Fruit fly (Drosophila melanogaster) whole organism, adult: Measurements from ENCODE around the gene Bug22.
A peak's percentile ranks its signal among the peaks of the same experiment; 100 is the strongest.

ENCODE experiments used
- CG11617 ChIP-seq: fragments of 200-800 bp; sonication (Bioruptor generic); optimal IDR thresholded peaks from 2 replicates; lab custom pipeline; 2017; ENCODE audit warnings: mild to moderate bottlenecking, missing biosample characterization, missing genetic modification reagents, missing genetic modification characterization
- CG12768 ChIP-seq: fragments of 200-800 bp; sonication (Bioruptor generic); optimal IDR thresholded peaks from 2 replicates; lab custom pipeline; 2017; ENCODE audit warnings: missing biosample characterization, missing genetic modification characterization, mild to moderate bottlenecking, moderate library complexity, missing genetic modification reagents
- CG14711 ChIP-seq: fragments of 200-800 bp; sonication (Bioruptor generic); optimal IDR thresholded peaks from 2 replicates; lab custom pipeline; 2018; ENCODE audit warnings: missing biosample characterization, mild to moderate bottlenecking, missing genetic modification characterization, moderate library complexity
- CG1620 ChIP-seq: fragments of 200-800 bp; sonication (Bioruptor generic); optimal IDR thresholded peaks from 2 replicates; lab custom pipeline; 2016; ENCODE audit warnings: missing biosample characterization, missing genetic modification characterization
- CG33017 ChIP-seq: fragments of 200-800 bp; sonication (Bioruptor generic); optimal IDR thresholded peaks from 2 replicates; lab custom pipeline; 2018; ENCODE audit warnings: missing biosample characterization, mild to moderate bottlenecking, missing genetic modification characterization, moderate library complexity
- CG5204 ChIP-seq: fragments of 200-800 bp; sonication (Bioruptor generic); optimal IDR thresholded peaks from 2 replicates; lab custom pipeline; 2016; ENCODE audit warnings: missing biosample characterization, missing genetic modification characterization
- CG7045 ChIP-seq: fragments of 200-800 bp; sonication (Bioruptor generic); optimal IDR thresholded peaks from 2 replicates; lab custom pipeline; 2017; ENCODE audit warnings: missing biosample characterization, mild to moderate bottlenecking, missing genetic modification characterization
- CG7101 ChIP-seq: fragments of 200-800 bp; sonication (Bioruptor generic); optimal IDR thresholded peaks from 2 replicates; lab custom pipeline; 2018; ENCODE audit warnings: missing biosample characterization, mild to moderate bottlenecking, missing genetic modification characterization, moderate library complexity
- Clk ChIP-seq: fragments of 200-800 bp; sonication (Bioruptor generic); optimal IDR thresholded peaks from 2 replicates; lab custom pipeline; 2017; ENCODE audit warnings: missing biosample characterization, missing genetic modification characterization
- Crg-1 ChIP-seq: fragments of 200-800 bp; sonication (Bioruptor generic); optimal IDR thresholded peaks from 2 replicates; lab custom pipeline; 2016; ENCODE audit warnings: missing biosample characterization, missing genetic modification characterization
- Hr96 ChIP-seq: fragments of 200-800 bp; sonication (Bioruptor generic); optimal IDR thresholded peaks from 2 replicates; lab custom pipeline; 2016; ENCODE audit warnings: missing biosample characterization, missing genetic modification characterization
- Mnt ChIP-seq: fragments of 200-800 bp; sonication (Bioruptor generic); optimal IDR thresholded peaks from 2 replicates; lab custom pipeline; 2016; ENCODE audit warnings: missing biosample characterization, mild to moderate bottlenecking, missing genetic modification characterization
- bab1 ChIP-seq: fragments of 200-800 bp; sonication (Bioruptor generic); optimal IDR thresholded peaks from 3 replicates; lab custom pipeline; 2019; ENCODE audit warnings: missing biosample characterization, mild to moderate bottlenecking, missing genetic modification characterization, moderate library complexity
- cic ChIP-seq: fragments of 200-800 bp; sonication (Bioruptor generic); optimal IDR thresholded peaks from 2 replicates; lab custom pipeline; 2017; ENCODE audit warnings: missing biosample characterization, mild to moderate bottlenecking, missing genetic modification characterization, moderate library complexity
- cnc ChIP-seq, 2 experiments: fragments of >200 bp; optimal IDR thresholded peaks; 2 replicates each; lab custom pipeline; 2017
- kay ChIP-seq: fragments of 200-800 bp; sonication (Bioruptor generic); peaks from one replicate; lab custom pipeline; 2016; ENCODE audit warnings: missing biosample characterization, missing genetic modification characterization, borderline replicate concordance
- ovo ChIP-seq: fragments of 200-800 bp; sonication (Bioruptor generic); optimal IDR thresholded peaks from 2 replicates; lab custom pipeline; 2016; ENCODE audit warnings: missing biosample characterization, missing genetic modification characterization
- pad ChIP-seq: fragments of 200-800 bp; sonication (Bioruptor generic); optimal IDR thresholded peaks from 3 replicates; lab custom pipeline; 2017; ENCODE audit warnings: missing biosample characterization, missing genetic modification characterization, mild to moderate bottlenecking, moderate library complexity, missing genetic modification reagents
- tj ChIP-seq: fragments of 200-800 bp; sonication (Bioruptor generic); optimal IDR thresholded peaks from 3 replicates; lab custom pipeline; 2017; ENCODE audit warnings: missing biosample characterization, mild to moderate bottlenecking, missing genetic modification characterization, moderate library complexity
- toe ChIP-seq: fragments of 200-800 bp; sonication (Bioruptor generic); optimal IDR thresholded peaks from 2 replicates; lab custom pipeline; 2016; ENCODE audit warnings: missing biosample characterization, missing genetic modification characterization

The Bug22 gene

DNA sequence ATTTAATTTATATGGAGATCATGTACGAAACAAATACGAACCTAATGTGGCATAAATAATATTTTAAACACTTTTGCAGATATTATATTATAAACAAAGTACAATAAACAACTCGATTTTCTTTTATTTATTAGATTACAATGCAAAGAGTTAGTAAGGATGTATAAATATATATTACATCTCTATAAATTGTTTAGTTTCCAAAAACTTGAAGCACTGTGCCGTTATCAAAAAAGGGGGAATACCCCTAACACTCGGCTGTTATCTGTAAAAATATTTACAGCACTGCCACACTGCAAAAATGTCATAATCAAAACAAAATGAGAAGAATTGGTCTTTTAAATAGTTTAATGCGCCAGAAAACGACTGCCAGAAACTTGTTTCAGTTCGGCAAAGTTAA lies 2.2 kb downstream of the Bug22 start, which contains the start of gene CG5188:
Gene CG5188 (plus strand): TSS at position 302 of the 400 bp plus-strand sequence.
- TF ChIP-seq CG5204 (GFP tag; lab: Kevin White, UChicago), result no peak
- peak; percentile 10 for TF ChIP-seq CG7045 (GFP tag; lab: Kevin White, UChicago)
- TF ChIP-seq bab1 (GFP tag; lab: Kevin White, UChicago), result peak; percentile 51
- no peak for TF ChIP-seq Hr96 (GFP tag; lab: Kevin White, UChicago)
- TF ChIP-seq pad (GFP tag; lab: Kevin White, UChicago), result no peak
- peak; percentile 30 for TF ChIP-seq Mnt (GFP tag; lab: Kevin White, UChicago)
- TF ChIP-seq ovo (GFP tag; lab: Kevin White, UChicago), result peak; percentile 10
- TF ChIP-seq CG33017 (tag; lab: Kevin White, UChicago), result peak; percentile 66
- peak; percentile 2 for TF ChIP-seq cic (GFP tag; lab: Kevin White, UChicago)
- peak; percentile 59 for TF ChIP-seq CG14711 (tag; lab: Kevin White, UChicago)
- TF ChIP-seq CG7101 (tag; lab: Kevin White, UChicago), result peak; percentile 55
- peak; percentile 1 for TF ChIP-seq tj (GFP tag; lab: Kevin White, UChicago)
- TF ChIP-seq CG11617 (GFP tag; lab: Kevin White, UChicago), result peak; percentile 55

DNA sequence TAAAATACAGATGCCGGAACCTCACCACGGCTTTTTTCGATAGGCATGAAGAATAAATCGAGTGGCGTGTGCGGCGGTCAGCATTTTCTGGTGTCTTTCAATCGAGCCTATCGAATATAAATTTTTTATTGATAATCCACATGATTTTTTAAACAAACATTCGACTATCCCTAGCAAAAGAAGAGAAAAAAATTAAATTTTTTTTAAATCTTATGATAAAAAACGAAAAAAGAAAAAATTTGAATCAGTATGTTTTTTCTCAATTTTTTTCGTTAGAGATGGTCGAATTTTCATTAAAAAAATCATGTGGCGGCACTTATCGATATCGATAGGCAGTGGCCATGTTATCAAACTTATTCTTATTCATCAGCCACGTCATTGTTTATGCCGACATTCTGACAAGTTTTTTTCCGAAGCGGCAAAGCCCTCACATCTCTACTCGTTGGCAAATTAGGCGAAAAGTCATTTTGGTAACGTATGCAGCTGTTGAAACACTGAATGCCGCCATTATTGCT lies 4.1 kb downstream of the Bug22 start, which contains the start of the genes SmB and KdelR:
Gene SmB (minus strand): TSS at position 94 of the 515 bp plus-strand sequence.
Gene KdelR (plus strand): TSS at position 354 of the 515 bp plus-strand sequence.
- TF ChIP-seq toe (GFP tag; lab: Kevin White, UChicago) (no peak), Crg-1 (GFP tag; lab: Kevin White, UChicago) (peak; percentile 54), CG14711 (tag; lab: Kevin White, UChicago) (peak; percentile 65), tj (GFP tag; lab: Kevin White, UChicago) (peak; percentile 97), cic (GFP tag; lab: Kevin White, UChicago) (peak; percentile 26), CG7101 (tag; lab: Kevin White, UChicago) (peak; percentile 63), ovo (GFP tag; lab: Kevin White, UChicago) (no peak), CG7045 (GFP tag; lab: Kevin White, UChicago) (no peak), cnc (optimal IDR thresholded peaks at IDR 0.05; lab: Kevin White, UChicago) (peak in 1 of 2 experiments; percentile 2), Clk (GFP tag; lab: Kevin White, UChicago) (no peak), kay (no peak), CG12768 (GFP tag; lab: Kevin White, UChicago) (no peak), Mnt (GFP tag; lab: Kevin White, UChicago) (peak; percentile 89), CG11617 (GFP tag; lab: Kevin White, UChicago) (peak; percentile 65), bab1 (GFP tag; lab: Kevin White, UChicago) (peak; percentile 34), CG5204 (GFP tag; lab: Kevin White, UChicago) (no peak)

dm6 chr2L:10425599-10425998 lies 5.1 kb downstream of the Bug22 start:
- TF ChIP-seq CG12768 (GFP tag; lab: Kevin White, UChicago), result no peak

DNA sequence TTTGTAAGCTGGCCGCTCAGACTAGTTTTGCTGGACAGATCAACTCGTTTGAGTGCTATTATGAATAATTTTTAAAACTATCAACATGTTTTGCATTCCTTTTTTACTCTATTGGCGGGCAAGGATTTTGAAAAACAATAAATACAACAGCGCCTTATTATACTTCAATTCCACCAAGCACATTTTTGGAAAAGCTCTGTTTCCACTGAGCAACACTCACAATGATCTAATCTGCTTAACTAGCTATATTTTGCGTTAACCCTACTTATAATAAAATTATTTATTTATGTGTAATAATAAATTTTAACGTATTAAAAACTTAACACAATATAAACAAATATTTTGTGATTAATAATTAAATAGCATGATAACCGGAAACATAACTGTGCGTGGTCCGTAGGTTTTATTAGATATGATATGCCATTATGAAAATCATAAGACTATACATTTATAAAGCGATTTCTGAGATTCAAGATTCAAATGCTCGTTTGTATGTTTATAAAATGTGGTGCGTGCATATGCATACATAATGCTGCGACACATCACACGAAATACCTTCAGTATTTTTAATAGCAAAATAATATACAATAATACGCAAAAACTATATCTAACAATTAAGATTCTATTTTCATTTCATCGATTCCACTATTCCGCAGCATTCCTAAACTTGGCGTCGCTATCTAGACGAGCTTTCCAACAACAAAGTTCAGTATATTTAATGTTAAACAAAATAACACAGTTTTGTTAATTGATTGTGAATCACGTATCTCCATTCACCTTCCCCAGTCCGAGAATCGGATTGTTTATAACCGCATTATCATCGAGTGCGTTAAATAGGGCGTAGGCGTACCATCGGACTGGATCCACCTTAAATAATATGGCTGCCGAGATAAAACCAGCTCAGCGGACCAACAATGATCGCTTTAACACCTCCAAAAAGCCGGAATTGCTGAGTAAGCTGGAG lies 7.8 kb downstream of the Bug22 start, which contains the start of the genes pie and Wdfy2:
Gene pie (minus strand): TSS at position 138 of the 964 bp plus-strand sequence.
Gene Wdfy2 (plus strand): TSS at position 649 of the 964 bp plus-strand sequence.
- TF ChIP-seq ovo (GFP tag; lab: Kevin White, UChicago) (no peak), Clk (GFP tag; lab: Kevin White, UChicago) (no peak), kay (peak; percentile 68), CG33017 (tag; lab: Kevin White, UChicago) (no peak), Mnt (GFP tag; lab: Kevin White, UChicago) (no peak), CG7101 (tag; lab: Kevin White, UChicago) (no peak), Hr96 (GFP tag; lab: Kevin White, UChicago) (no peak), bab1 (GFP tag; lab: Kevin White, UChicago) (peak; percentile 4), pad (GFP tag; lab: Kevin White, UChicago) (no peak), cnc (optimal IDR thresholded peaks at IDR 0.05; lab: Kevin White, UChicago) (no peak), CG5204 (GFP tag; lab: Kevin White, UChicago) (no peak), CG11617 (GFP tag; lab: Kevin White, UChicago) (no peak), tj (GFP tag; lab: Kevin White, UChicago) (peak; percentile 88), CG7045 (GFP tag; lab: Kevin White, UChicago) (no peak), CG14711 (tag; lab: Kevin White, UChicago) (no peak), CG12768 (GFP tag; lab: Kevin White, UChicago) (no peak), CG1620 (GFP tag; lab: Kevin White, UChicago) (no peak), Crg-1 (GFP tag; lab: Kevin White, UChicago) (no peak), cic (GFP tag; lab: Kevin White, UChicago) (no peak), toe (GFP tag; lab: Kevin White, UChicago) (no peak)

dm6 chr2L:10418981-10419380 lies 11.7 kb downstream of the Bug22 start, which contains the start of gene RfC3:
TSS of gene RfC3 (plus strand) at chr2L:10419190.
- TF ChIP-seq bab1 (GFP tag; lab: Kevin White, UChicago) (no peak), kay (peak; percentile 94), Mnt (GFP tag; lab: Kevin White, UChicago) (peak; percentile 16)
